Worm (Caenorhabditis elegans) whole organism, L4/young adult: ENCODE data around the gene F33G12.7.
A peak's percentile ranks its signal among the peaks of the same experiment; 100 is the strongest.

Source experiments
- W03F9.2 ChIP-seq: fragments of 150-350 bp; optimal IDR thresholded peaks from 2 replicates; lab custom pipeline; 2014; ENCODE audit warnings: missing biosample characterization, missing genetic modification characterization
- dao-5 ChIP-seq: sonication (generic microtip); optimal IDR thresholded peaks from 2 replicates; lab custom pipeline; 2016; ENCODE audit warnings: missing genotype, missing genetic modification characterization, moderate library complexity, missing compliant biosample characterization
- him-1 ChIP-seq: sonication (generic microtip); optimal IDR thresholded peaks from 2 replicates; lab custom pipeline; 2016; ENCODE audit warnings: missing genotype, missing genetic modification reagents, missing genetic modification characterization, missing compliant biosample characterization

Gene F33G12.7

ce11 chrII:5057315-5057714, 16.8 kb upstream of the F33G12.7 start:
- TF ChIP-seq dao-5: peak; percentile 13
- TF ChIP-seq W03F9.2 (tag; lab: Kevin White, UChicago): peak; percentile 12
- TF ChIP-seq him-1 (tag; lab: Kevin White, UChicago): peak; percentile 55

- no peak for TF ChIP-seq dao-5
- TF ChIP-seq him-1 (tag; lab: Kevin White, UChicago): no peak
- no peak for TF ChIP-seq W03F9.2 (tag; lab: Kevin White, UChicago)
Measured at ce11 chrII:5056254-5056653, 15.8 kb upstream of the F33G12.7 start.

- TF ChIP-seq dao-5: no peak
- TF ChIP-seq W03F9.2 (tag; lab: Kevin White, UChicago): peak; percentile 94
- peak; percentile 76 for TF ChIP-seq him-1 (tag; lab: Kevin White, UChicago)
Measured at ce11 chrII:5055129-5055666, 14.7 kb upstream of the F33G12.7 start, which contains the start of the genes ify-1 and rpl-22. Gene ify-1 (minus strand): TSS chrII:5055179. Gene rpl-22 (plus strand): TSS chrII:5055616.

- TF ChIP-seq dao-5: no peak
- TF ChIP-seq him-1 (tag; lab: Kevin White, UChicago): no peak
- TF ChIP-seq W03F9.2 (tag; lab: Kevin White, UChicago): no peak
Measured at ce11 chrII:5050776-5051175, 10.3 kb upstream of the F33G12.7 start.

ce11 chrII:5049865-5050342, 9.4 kb upstream of the F33G12.7 start, which contains the start of gene F33G12.6:
Gene F33G12.6 (plus strand): TSS chrII:5049915.
- TF ChIP-seq him-1 (tag; lab: Kevin White, UChicago): no peak
- TF ChIP-seq W03F9.2 (tag; lab: Kevin White, UChicago): no peak
- TF ChIP-seq dao-5: no peak

ce11 chrII:5049249-5049648, 8.8 kb upstream of the F33G12.7 start:
- TF ChIP-seq dao-5 (no peak), him-1 (tag; lab: Kevin White, UChicago) (no peak), W03F9.2 (tag; lab: Kevin White, UChicago) (no peak)

- TF ChIP-seq him-1 (tag; lab: Kevin White, UChicago) (no peak), W03F9.2 (tag; lab: Kevin White, UChicago) (no peak), dao-5 (no peak)
Measured at ce11 chrII:5048185-5048795, 7.8 kb upstream of the F33G12.7 start.

- TF ChIP-seq him-1 (tag; lab: Kevin White, UChicago) (no peak), W03F9.2 (tag; lab: Kevin White, UChicago) (no peak), dao-5 (no peak)
Measured at ce11 chrII:5047279-5047678, 6.8 kb upstream of the F33G12.7 start.

ce11 chrII:5046209-5047200, 6.0 kb upstream of the F33G12.7 start:
- TF ChIP-seq dao-5 (no peak), him-1 (tag; lab: Kevin White, UChicago) (no peak), W03F9.2 (tag; lab: Kevin White, UChicago) (no peak)

- TF ChIP-seq dao-5 (no peak), him-1 (tag; lab: Kevin White, UChicago) (no peak), W03F9.2 (tag; lab: Kevin White, UChicago) (no peak)
Measured at ce11 chrII:5042381-5042930, 2.0 kb upstream of the F33G12.7 start.

ce11 chrII:5039912-5040311, 569 bp downstream of the F33G12.7 start, which contains the start of gene golg-2:
Gene golg-2 (minus strand): TSS chrII:5040091.
- TF ChIP-seq him-1 (tag; lab: Kevin White, UChicago): no peak

- TF ChIP-seq him-1 (tag; lab: Kevin White, UChicago) (no peak), W03F9.2 (tag; lab: Kevin White, UChicago) (no peak), dao-5 (no peak)
Measured at ce11 chrII:5036128-5036527, 4.4 kb downstream of the F33G12.7 start, which contains the start of gene lrr-1. Gene lrr-1 (minus strand): TSS chrII:5036439.

- TF ChIP-seq W03F9.2 (tag; lab: Kevin White, UChicago) (no peak), him-1 (tag; lab: Kevin White, UChicago) (no peak), dao-5 (no peak)
Measured at ce11 chrII:5033935-5034334, 6.5 kb downstream of the F33G12.7 start, which contains the start of gene F33G12.3. Gene F33G12.3 (minus strand): TSS chrII:5034035.
